Worm (Caenorhabditis elegans): Measurements from ENCODE around the gene str-30.

DNA sequence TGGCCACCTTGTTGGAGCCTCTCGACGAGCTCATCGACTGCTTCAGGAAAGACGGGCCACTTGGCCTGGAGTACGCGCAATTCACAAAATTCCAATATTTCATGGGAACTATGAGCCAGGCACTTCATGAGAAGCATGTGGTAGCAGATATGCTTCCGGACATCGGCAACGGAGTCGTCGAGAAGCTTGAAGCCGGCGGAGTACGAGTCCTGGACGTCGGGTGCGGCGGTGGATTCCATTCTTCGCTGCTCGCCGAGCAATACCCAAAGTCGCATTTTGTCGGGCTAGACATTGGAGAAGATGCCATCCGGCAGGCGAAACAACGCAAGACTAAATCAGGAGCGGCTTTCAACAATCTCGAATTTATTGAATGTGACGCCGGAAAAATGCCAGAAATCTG is 48.7 kb downstream of the str-30 start:
- TF ChIP-seq dao-5 (tag; optimal IDR thresholded peaks at IDR 0.05) (no peak), him-1 (tag; optimal IDR thresholded peaks at IDR 0.05) (no peak)

All from whole organism, L4/young adult.